Worm (Caenorhabditis elegans): ENCODE data around the gene M110.8.

Gene M110.8

DNA sequence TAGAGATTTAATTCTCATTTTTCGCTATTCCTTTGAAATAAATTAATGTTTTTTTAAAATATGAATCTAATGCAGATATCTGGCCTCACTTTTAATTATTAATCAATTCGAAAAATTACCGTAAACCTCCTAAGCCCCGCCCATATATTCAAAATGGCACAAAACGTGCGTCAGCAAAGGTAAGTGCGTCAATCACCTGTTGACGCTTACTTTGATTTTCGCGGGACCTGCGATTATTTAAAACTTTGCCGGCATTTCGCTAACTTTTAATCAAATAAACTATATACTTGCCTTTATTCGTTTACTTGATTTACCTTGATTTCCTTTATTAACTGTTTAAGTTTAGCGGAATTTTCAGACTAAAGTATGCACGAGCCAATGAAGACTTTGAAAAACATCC lies 51.4 kb downstream of the M110.8 start, which contains the start of gene pch-2 (continued):
- TF ChIP-seq Y56A3A.18 (GFP tag; IDR thresholded peaks at IDR 0.05) (no peak), let-526 (GFP tag; IDR thresholded peaks at IDR 0.05) (no peak), nhr-179 (tag; optimal IDR thresholded peaks at IDR 0.05) (no peak), attf-3 (GFP tag; conservative IDR thresholded peaks at IDR 0.05) (peak; percentile 61), ZK185.1 (tag; optimal IDR thresholded peaks at IDR 0.05; ENCODE audit: poor library complexity, severe bottlenecking) (peak; percentile 3), ztf-18 (tag; optimal IDR thresholded peaks at IDR 0.05) (peak; percentile 92), lin-35 (GFP tag; optimal IDR thresholded peaks at IDR 0.05) (peak in 1 of 3 experiments; percentile 14), snpc-1.3 (tag; optimal IDR thresholded peaks at IDR 0.05; ENCODE audit: insufficient read depth) (peak; percentile 11)
